Worm (Caenorhabditis elegans): ENCODE measurements around the gene cutc-1.
A peak's percentile ranks its signal among the peaks of the same experiment; 100 is the strongest.

Gene cutc-1

ce11 chrIII:8449160-8449807, 45.9 kb upstream of the cutc-1 start, which contains the start of gene mrpl-32 (continued):
- TF ChIP-seq nhr-47 (tag; optimal IDR thresholded peaks at IDR 0.05): peak; percentile 33

ce11 chrIII:8446940-8447403, 43.6 kb upstream of the cutc-1 start, which contains the start of gene rpn-3:
rpn-3 (plus strand) TSS chrIII:8447353.
- peak; percentile 97 for TF ChIP-seq lsy-2 (tag; optimal IDR thresholded peaks at IDR 0.05)
- peak; percentile 88 for TF ChIP-seq snpc-4 (tag; optimal IDR thresholded peaks at IDR 0.05)
- TF ChIP-seq unc-130 (tag; optimal IDR thresholded peaks at IDR 0.05): peak; percentile 98
- peak in 5 of 6 experiments; percentile 27 to 95 (median 90) for TF ChIP-seq elt-3 (tag; optimal IDR thresholded peaks at IDR 0.05)
- TF ChIP-seq unc-62 (GFP tag; optimal IDR thresholded peaks at IDR 0.05): no peak
- TF ChIP-seq grh-1 (GFP tag; IDR thresholded peaks at IDR 0.05): peak; percentile 91
- peak; percentile 96 for TF ChIP-seq xbp-1 (tag; optimal IDR thresholded peaks at IDR 0.05)
- no peak for TF ChIP-seq unc-30 (tag; optimal IDR thresholded peaks at IDR 0.05)
- no peak for TF ChIP-seq tlp-1 (tag; optimal IDR thresholded peaks at IDR 0.05)
- peak; percentile 98 for TF ChIP-seq nhr-20 (tag; optimal IDR thresholded peaks at IDR 0.05)
- TF ChIP-seq nhr-237 (tag; optimal IDR thresholded peaks at IDR 0.05): peak; percentile 97
- TF ChIP-seq nhr-84 (tag; optimal IDR thresholded peaks at IDR 0.05): no peak
- TF ChIP-seq nhr-85 (tag): peak; percentile 96
- peak; percentile 89 for TF ChIP-seq zip-4 (GFP tag; optimal IDR thresholded peaks at IDR 0.05)
- peak; percentile 93 to 95 for TF ChIP-seq efl-1 (optimal IDR thresholded peaks at IDR 0.05)
- TF ChIP-seq efl-1 (GFP tag; optimal IDR thresholded peaks at IDR 0.05 in 1 of 2): peak; percentile 87 to 98
- TF ChIP-seq F16B12.6 (tag; optimal IDR thresholded peaks at IDR 0.05): peak; percentile 23
- peak; percentile 89 for TF ChIP-seq fkh-10 (GFP tag; optimal IDR thresholded peaks at IDR 0.05)
- TF ChIP-seq hlh-17 (GFP tag; optimal IDR thresholded peaks at IDR 0.05; ENCODE audit: borderline replicate concordance): no peak
- peak; percentile 92 for TF ChIP-seq irx-1 (tag; optimal IDR thresholded peaks at IDR 0.05)
- TF ChIP-seq nhr-77 (tag; optimal IDR thresholded peaks at IDR 0.05): peak; percentile 95
- TF ChIP-seq nhr-76 (tag; optimal IDR thresholded peaks at IDR 0.05): peak; percentile 61
- peak; percentile 99 for TF ChIP-seq snu-23 (GFP tag; optimal IDR thresholded peaks at IDR 0.05)
- TF ChIP-seq sptf-1 (tag; optimal IDR thresholded peaks at IDR 0.05): no peak
- TF ChIP-seq ceh-82 (tag; optimal IDR thresholded peaks at IDR 0.05): peak; percentile 97 to 99 (median 98)
- peak; percentile 67 for TF ChIP-seq hpl-2 (GFP tag; optimal IDR thresholded peaks at IDR 0.05)
- no peak for TF ChIP-seq hlh-4 (tag; optimal IDR thresholded peaks at IDR 0.05)
- TF ChIP-seq aha-1 (tag; optimal IDR thresholded peaks at IDR 0.05): peak; percentile 71
- TF ChIP-seq ztf-11 (tag; optimal IDR thresholded peaks at IDR 0.05): peak in 1 of 2 experiments; percentile 90
- TF ChIP-seq fkh-4 (tag; optimal IDR thresholded peaks at IDR 0.05; ENCODE audit: borderline replicate concordance): peak; percentile 64
- peak; percentile 97 for TF ChIP-seq nhr-19 (GFP tag; conservative IDR thresholded peaks at IDR 0.05)
- peak; percentile 94 for TF ChIP-seq nhr-90 (tag; optimal IDR thresholded peaks at IDR 0.05; ENCODE audit: poor library complexity)
- peak; percentile 65; the same call in 1 of the 2 replicates for TF ChIP-seq unc-98 (GFP tag; IDR thresholded peaks at IDR 0.05)
- TF ChIP-seq efl-3 (GFP tag; optimal IDR thresholded peaks at IDR 0.05): peak; percentile 69
- TF ChIP-seq ets-5 (GFP tag; IDR thresholded peaks at IDR 0.05): no peak
- peak; percentile 99 for TF ChIP-seq mep-1 (tag; optimal IDR thresholded peaks at IDR 0.05)
- peak; percentile 96 for TF ChIP-seq fos-1 (tag; optimal IDR thresholded peaks at IDR 0.05)
- no peak for TF ChIP-seq C34B4.2 (tag; optimal IDR thresholded peaks at IDR 0.05)
- TF ChIP-seq lin-13 (GFP tag; optimal IDR thresholded peaks at IDR 0.05): peak; percentile 94
- peak; percentile 95 for TF ChIP-seq lin-39 (tag; optimal IDR thresholded peaks at IDR 0.05)
- TF ChIP-seq nhr-12 (tag; optimal IDR thresholded peaks at IDR 0.05): no peak
- TF ChIP-seq vab-15 (tag; optimal IDR thresholded peaks at IDR 0.05): peak; percentile 43
- peak; percentile 96 for TF ChIP-seq tbx-2 (tag; optimal IDR thresholded peaks at IDR 0.05)
- TF ChIP-seq ceh-88 (GFP tag; IDR thresholded peaks at IDR 0.05): peak; percentile 90
- peak; percentile 63 for TF ChIP-seq zag-1 (tag; optimal IDR thresholded peaks at IDR 0.05)
- peak; percentile 93 for TF ChIP-seq rnt-1 (tag; optimal IDR thresholded peaks at IDR 0.05)
- TF ChIP-seq nhr-47 (tag; optimal IDR thresholded peaks at IDR 0.05): peak; percentile 98
- peak in 1 of 2 experiments; percentile 30 for TF ChIP-seq egl-27 (tag; optimal IDR thresholded peaks at IDR 0.05)
- no peak for TF ChIP-seq ces-1 (GFP tag; optimal IDR thresholded peaks at IDR 0.05)
- TF ChIP-seq mdl-1 (tag; optimal IDR thresholded peaks at IDR 0.05): peak in 1 of 2 experiments; percentile 85
